Fruit fly (Drosophila melanogaster) whole organism, prepupa: Measurements from ENCODE around the gene CG3868.
A peak's percentile ranks its signal among the peaks of the same experiment; 100 is the strongest.

Experiments
- Blimp-1 ChIP-seq: fragments of 200-800 bp; sonication (Bioruptor generic); optimal IDR thresholded peaks from 3 replicates; lab custom pipeline; 2017; ENCODE audit warnings: missing biosample characterization, missing genetic modification characterization, mild to moderate bottlenecking, moderate library complexity, missing genetic modification reagents
- CG10669 ChIP-seq: fragments of 200-800 bp; sonication (Bioruptor generic); optimal IDR thresholded peaks from 3 replicates; lab custom pipeline; 2018; ENCODE audit warnings: missing biosample characterization, mild to moderate bottlenecking, missing genetic modification characterization, moderate library complexity
- CG31627 ChIP-seq: fragments of 200-800 bp; sonication (Bioruptor generic); optimal IDR thresholded peaks from 3 replicates; lab custom pipeline; 2016; ENCODE audit warnings: missing biosample characterization, missing genetic modification characterization
- CG32006 ChIP-seq: fragments of 200-800 bp; sonication (Bioruptor generic); optimal IDR thresholded peaks from 3 replicates; lab custom pipeline; 2017; ENCODE audit warnings: missing biosample characterization, mild to moderate bottlenecking, missing genetic modification characterization
- CG34406 ChIP-seq: fragments of 200-800 bp; sonication (Bioruptor generic); optimal IDR thresholded peaks from 3 replicates; lab custom pipeline; 2016; ENCODE audit warnings: missing biosample characterization, missing genetic modification characterization
- CG6276 ChIP-seq: fragments of 200-800 bp; sonication (Bioruptor generic); optimal IDR thresholded peaks from 2 replicates; lab custom pipeline; 2017; ENCODE audit warnings: missing biosample characterization, mild to moderate bottlenecking, missing genetic modification characterization
- CG6854 ChIP-seq: fragments of 200-800 bp; sonication (Bioruptor generic); optimal IDR thresholded peaks from 2 replicates; lab custom pipeline; 2017; ENCODE audit warnings: missing biosample characterization, mild to moderate bottlenecking, missing genetic modification characterization
- CG7368 ChIP-seq: fragments of 200-800 bp; sonication (Bioruptor generic); optimal IDR thresholded peaks from 3 replicates; lab custom pipeline; 2016; ENCODE audit warnings: missing biosample characterization, missing genetic modification characterization
- CG8119 ChIP-seq: fragments of 200-800 bp; sonication (Bioruptor generic); IDR thresholded peaks from 3 replicates; pipeline ENCODE4 v1.3.6; 2022; ENCODE audit warnings: missing biosample characterization, missing genetic modification characterization
- CG8319 ChIP-seq: fragments of 200-800 bp; sonication (Bioruptor generic); optimal IDR thresholded peaks from 3 replicates; lab custom pipeline; 2016; ENCODE audit warnings: missing biosample characterization, missing genetic modification characterization
- CG8632 ChIP-seq: fragments of 200-800 bp; sonication (Bioruptor generic); optimal IDR thresholded peaks from 3 replicates; lab custom pipeline; 2016; ENCODE audit warnings: missing biosample characterization, missing genetic modification characterization
- CG9139 ChIP-seq: fragments of 200-800 bp; sonication (Bioruptor generic); optimal IDR thresholded peaks from 3 replicates; lab custom pipeline; 2017; ENCODE audit warnings: missing biosample characterization, mild to moderate bottlenecking, missing genetic modification characterization
- Eip75B ChIP-seq: fragments of 200-800 bp; sonication (Bioruptor generic); optimal IDR thresholded peaks from 3 replicates; lab custom pipeline; 2016; ENCODE audit warnings: missing biosample characterization, missing genetic modification characterization
- Eip78C ChIP-seq: fragments of 200-800 bp; sonication (Bioruptor generic); peaks from one replicate; lab custom pipeline; 2016; ENCODE audit warnings: missing biosample characterization, missing genetic modification characterization
- Eip93F ChIP-seq: fragments of 200-800 bp; sonication (Bioruptor generic); optimal IDR thresholded peaks from 2 replicates; lab custom pipeline; 2016; ENCODE audit warnings: missing biosample characterization, mild to moderate bottlenecking, missing genetic modification characterization
- Ets21C ChIP-seq: fragments of 200-800 bp; sonication (Bioruptor generic); optimal IDR thresholded peaks from 3 replicates; lab custom pipeline; 2016; ENCODE audit warnings: missing biosample characterization, missing genetic modification characterization
- Ets96B ChIP-seq: fragments of 200-800 bp; optimal IDR thresholded peaks from 2 replicates; lab custom pipeline; 2019; ENCODE audit warnings: missing biosample characterization, mild to moderate bottlenecking, missing genetic modification characterization, moderate library complexity
- Hr39 ChIP-seq: fragments of 200-800 bp; sonication (Bioruptor generic); optimal IDR thresholded peaks from 2 replicates; lab custom pipeline; 2016; ENCODE audit warnings: missing biosample characterization, missing genetic modification characterization
- Hr4 ChIP-seq: fragments of 200-800 bp; sonication (Bioruptor generic); optimal IDR thresholded peaks from 3 replicates; lab custom pipeline; 2016; ENCODE audit warnings: missing biosample characterization, missing genetic modification characterization
- OdsH ChIP-seq: fragments of 200-800 bp; sonication (Bioruptor generic); optimal IDR thresholded peaks from 3 replicates; lab custom pipeline; 2016; ENCODE audit warnings: missing biosample characterization, missing genetic modification characterization
- Smox ChIP-seq: fragments of 200-800 bp; sonication (Bioruptor generic); optimal IDR thresholded peaks from 3 replicates; lab custom pipeline; 2016; ENCODE audit warnings: missing biosample characterization, missing genetic modification characterization
- Sox102F ChIP-seq: fragments of 200-800 bp; sonication (Bioruptor generic); optimal IDR thresholded peaks from 2 replicates; lab custom pipeline; 2016; ENCODE audit warnings: missing biosample characterization, mild to moderate bottlenecking, missing genetic modification characterization
- Sox14 ChIP-seq: fragments of 200-800 bp; sonication (Bioruptor generic); optimal IDR thresholded peaks from 3 replicates; lab custom pipeline; 2016; ENCODE audit warnings: missing biosample characterization, missing genetic modification characterization
- Sox15 ChIP-seq: fragments of 200-800 bp; sonication (Bioruptor generic); optimal IDR thresholded peaks from 3 replicates; lab custom pipeline; 2016; ENCODE audit warnings: missing biosample characterization, missing genetic modification characterization
- achi ChIP-seq: fragments of 200-800 bp; sonication (Bioruptor generic); optimal IDR thresholded peaks from 3 replicates; lab custom pipeline; 2016; ENCODE audit warnings: missing biosample characterization, missing genetic modification characterization
- cyc ChIP-seq: fragments of 200-800 bp; sonication (Bioruptor generic); optimal IDR thresholded peaks from 3 replicates; lab custom pipeline; 2016; ENCODE audit warnings: missing biosample characterization, missing genetic modification characterization
- dac ChIP-seq: fragments of 200-800 bp; sonication (Bioruptor generic); optimal IDR thresholded peaks from 2 replicates; lab custom pipeline; 2017; ENCODE audit warnings: missing biosample characterization, mild to moderate bottlenecking, missing genetic modification characterization
- dsx ChIP-seq: fragments of 200-800 bp; optimal IDR thresholded peaks from 3 replicates; lab custom pipeline; 2019; ENCODE audit warnings: missing biosample characterization, mild to moderate bottlenecking, missing genetic modification characterization, moderate library complexity; ENCODE audit not compliant: poor library complexity, severe bottlenecking
- eg ChIP-seq: fragments of 200-800 bp; sonication (Bioruptor generic); IDR thresholded peaks from 3 replicates; pipeline ENCODE4 v1.3.6; 2022; ENCODE audit warnings: missing biosample characterization, missing genetic modification characterization
- esn ChIP-seq: fragments of 200-800 bp; sonication (Bioruptor generic); optimal IDR thresholded peaks from 2 replicates; lab custom pipeline; 2016; ENCODE audit warnings: missing biosample characterization, mild to moderate bottlenecking, missing genetic modification characterization, moderate library complexity
- fkh ChIP-seq: fragments of 200-800 bp; sonication (Bioruptor generic); optimal IDR thresholded peaks from 3 replicates; lab custom pipeline; 2017; ENCODE audit warnings: missing biosample characterization, mild to moderate bottlenecking, missing genetic modification characterization, moderate library complexity
- lz ChIP-seq: fragments of 200-800 bp; sonication (Bioruptor generic); optimal IDR thresholded peaks from 3 replicates; lab custom pipeline; 2016; ENCODE audit warnings: missing biosample characterization, missing genetic modification characterization
- net ChIP-seq: fragments of 200-800 bp; sonication (Bioruptor generic); optimal IDR thresholded peaks from 3 replicates; lab custom pipeline; 2016; ENCODE audit warnings: missing biosample characterization, missing genetic modification characterization
- pdm3 ChIP-seq: fragments of 200-800 bp; sonication (Bioruptor generic); optimal IDR thresholded peaks from 3 replicates; lab custom pipeline; 2016; ENCODE audit warnings: missing biosample characterization, missing genetic modification characterization
- salr ChIP-seq, 2 experiments: fragments of 200-800 bp; sonication (Bioruptor generic); optimal IDR thresholded peaks; 3 replicates each; lab custom pipeline; 2016 to 2018; ENCODE audit warnings: missing biosample characterization in 2 of 2, missing genetic modification characterization in 2 of 2, mild to moderate bottlenecking in 1 of 2
- spab ChIP-seq: fragments of 200-800 bp; sonication (Bioruptor generic); optimal IDR thresholded peaks from 2 replicates; lab custom pipeline; 2017; ENCODE audit warnings: missing biosample characterization, mild to moderate bottlenecking, missing genetic modification characterization, missing genetic modification reagents
- ss ChIP-seq, 2 experiments: fragments of 200-800 bp; sonication (Bioruptor generic); optimal IDR thresholded peaks; 2 replicates in 1 of 2; 3 replicates in 1 of 2; lab custom pipeline; 2017 to 2018; ENCODE audit warnings: mild to moderate bottlenecking in 2 of 2, missing biosample characterization in 2 of 2, missing genetic modification characterization in 2 of 2, moderate library complexity in 1 of 2
- svp ChIP-seq: fragments of 200-800 bp; sonication (Bioruptor generic); peaks from one replicate; lab custom pipeline; 2016; ENCODE audit warnings: missing biosample characterization, missing genetic modification characterization
- topi ChIP-seq: fragments of 200-800 bp; sonication (Bioruptor generic); optimal IDR thresholded peaks from 3 replicates; lab custom pipeline; 2016; ENCODE audit warnings: missing biosample characterization, missing genetic modification characterization
- vri ChIP-seq: fragments of 200-800 bp; sonication (Bioruptor generic); optimal IDR thresholded peaks from 3 replicates; lab custom pipeline; 2016; ENCODE audit warnings: missing biosample characterization, mild to moderate bottlenecking, missing genetic modification characterization

CG3868 gene

DNA sequence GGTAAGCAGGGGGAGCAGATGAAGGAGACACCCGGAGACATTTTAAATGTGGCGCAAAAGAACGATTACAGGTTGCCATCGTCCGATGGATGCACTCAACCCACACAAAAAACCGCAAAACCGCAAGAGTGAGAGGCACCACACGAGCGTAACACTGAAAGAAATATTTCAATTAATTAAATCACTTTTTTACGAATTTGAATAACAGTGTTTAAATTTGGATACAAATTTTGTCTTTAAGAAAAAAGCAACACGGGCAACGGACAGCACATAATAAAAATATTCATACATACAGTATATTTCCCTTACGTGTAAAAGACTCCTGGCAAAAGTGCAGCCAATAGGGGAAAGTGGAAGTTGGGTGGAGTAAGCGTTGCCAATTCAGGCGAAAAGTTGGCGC, 13.3 kb downstream of the CG3868 start (continued):
- TF ChIP-seq Eip93F (GFP tag; lab: Kevin White, UChicago), result no peak
- no peak for TF ChIP-seq Sox15
- no peak for TF ChIP-seq eg (GFP tag; lab: Robert Waterston, UW)
- TF ChIP-seq CG8632 (GFP tag; lab: Kevin White, UChicago), result no peak
- no peak for TF ChIP-seq CG9139 (GFP tag; lab: Kevin White, UChicago)
- TF ChIP-seq cyc, result no peak
- TF ChIP-seq ss (GFP tag; optimal IDR thresholded peaks at IDR 0.05; lab: Kevin White, UChicago), result no peak
- TF ChIP-seq Ets96B, result no peak
- no peak for TF ChIP-seq CG34406 (GFP tag; lab: Kevin White, UChicago)
- no peak for TF ChIP-seq Blimp-1 (GFP tag; lab: Kevin White, UChicago)
- TF ChIP-seq CG6854 (GFP tag; lab: Kevin White, UChicago), result no peak
- peak; percentile 18 for TF ChIP-seq achi (GFP tag; lab: Kevin White, UChicago)
- no peak for TF ChIP-seq lz
- TF ChIP-seq Hr39 (GFP tag; lab: Kevin White, UChicago), result no peak

DNA sequence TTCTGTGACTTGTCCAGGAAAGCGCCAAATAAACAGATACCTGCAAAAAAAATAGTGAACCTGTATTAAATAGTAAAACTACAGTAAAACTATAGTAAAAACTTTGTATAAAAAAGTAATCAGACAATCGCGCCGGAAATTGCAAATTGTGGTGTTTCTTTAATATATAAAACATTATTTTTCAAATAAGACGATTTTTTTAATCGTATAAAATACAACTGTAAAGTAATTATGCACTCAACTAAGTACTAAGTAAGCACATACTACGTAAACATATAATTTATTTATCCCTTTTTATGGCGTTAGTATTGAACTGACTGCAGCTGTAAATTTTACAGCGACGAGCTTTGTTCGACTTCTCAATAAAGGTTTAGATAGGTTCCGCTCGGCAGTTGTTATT, 21.0 kb downstream of the CG3868 start, which contains the start of gene CG43120:
TSS of gene CG43120 (plus strand) at position 391 of the 400 bp plus-strand sequence.
- TF ChIP-seq net (no peak), Eip78C (GFP tag; lab: Kevin White, UChicago) (no peak), Hr4 (GFP tag; lab: Kevin White, UChicago) (no peak), vri (GFP tag; lab: Kevin White, UChicago) (peak; percentile 12), CG8632 (GFP tag; lab: Kevin White, UChicago) (peak; percentile 10), svp (peak; percentile 71), Sox14 (GFP tag; lab: Kevin White, UChicago) (peak; percentile 20), CG6276 (GFP tag; lab: Kevin White, UChicago) (no peak), Ets21C (GFP tag; lab: Kevin White, UChicago) (no peak), CG7368 (GFP tag; lab: Kevin White, UChicago) (no peak), topi (peak; percentile 7), esn (GFP tag; lab: Kevin White, UChicago) (peak; percentile 47), CG31627 (GFP tag; lab: Kevin White, UChicago) (peak; percentile 35), Eip75B (peak; percentile 1), OdsH (GFP tag; lab: Kevin White, UChicago) (peak; percentile 16), CG34406 (GFP tag; lab: Kevin White, UChicago) (no peak), Sox102F (GFP tag; lab: Kevin White, UChicago) (peak; percentile 30), Hr39 (GFP tag; lab: Kevin White, UChicago) (peak; percentile 43), fkh (GFP tag; lab: Kevin White, UChicago) (no peak), cyc (peak; percentile 15), Smox (GFP tag; lab: Kevin White, UChicago) (peak; percentile 49), pdm3 (GFP tag; lab: Kevin White, UChicago) (no peak), CG32006 (peak; percentile 2), dac (GFP tag; lab: Kevin White, UChicago) (no peak), dsx (GFP tag; lab: Kevin White, UChicago) (no peak), CG10669 (GFP tag; lab: Kevin White, UChicago) (no peak), lz (peak; percentile 9), CG8119 (0 out of 3 replicates have a peak, but pooled peaks have one; percentile 19), CG8319 (GFP tag; lab: Kevin White, UChicago) (no peak)
- TF ChIP-seq, all 60 proteins: peak for 16

DNA sequence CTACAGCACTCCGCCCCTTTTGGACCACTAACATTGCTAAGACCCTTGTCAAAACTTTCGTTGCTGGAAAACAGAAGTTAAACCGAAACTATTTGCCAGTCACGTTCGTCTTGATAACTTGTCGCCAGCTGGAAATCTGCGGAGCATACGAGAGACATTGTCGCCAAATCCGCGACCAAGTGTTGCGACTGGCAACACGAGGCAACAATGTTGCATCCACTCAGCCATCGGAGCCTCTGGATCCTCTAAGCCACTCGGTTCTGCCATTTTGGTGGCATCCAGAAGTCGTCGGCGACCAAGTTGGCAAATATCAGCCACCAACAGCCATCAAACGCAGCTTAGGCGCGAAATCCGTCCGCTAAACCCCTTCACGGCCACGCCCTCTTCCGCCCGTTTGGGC, 26.7 kb downstream of the CG3868 start:
- TF ChIP-seq Smox (GFP tag; lab: Kevin White, UChicago) (no peak), spab (GFP tag; lab: Kevin White, UChicago) (no peak), Sox14 (GFP tag; lab: Kevin White, UChicago) (no peak), salr (GFP tag; optimal IDR thresholded peaks at IDR 0.05; lab: Kevin White, UChicago) (no peak), dsx (GFP tag; lab: Kevin White, UChicago) (peak; percentile 90)
- TF ChIP-seq, all 60 proteins: peak for 1
